Worm (Caenorhabditis elegans) whole organism, young adult: ENCODE results near the gene fan-1.

ENCODE experiments used
- F22D6.2 ChIP-seq: sonication (generic microtip); optimal IDR thresholded peaks from 2 replicates; lab custom pipeline; 2016; ENCODE audit warnings: mild to moderate bottlenecking, missing genetic modification characterization, missing compliant biosample characterization
- ama-1 ChIP-seq, 3 experiments: fragments of 150-350 bp in 1 of 3; sonication (generic microtip) in 2 of 3; optimal IDR thresholded peaks; 2 replicates each; lab custom pipeline; 2014 to 2018; ENCODE audit warnings: missing biosample characterization in 2 of 3, missing genetic modification characterization in 2 of 3, missing genetic modification reagents in 2 of 3
- ceh-40 ChIP-seq: fragments of 200-800 bp; sonication (Bioruptor generic); IDR thresholded peaks from 2 replicates; pipeline ENCODE4 v1.3.6; 2022; ENCODE audit warnings: missing genetic modification characterization, missing compliant biosample characterization
- dpl-1 ChIP-seq: fragments of 150-350 bp; optimal IDR thresholded peaks from 2 replicates; lab custom pipeline; 2014; ENCODE audit warnings: missing biosample characterization, missing genetic modification reagents, missing genetic modification characterization

DNA sequence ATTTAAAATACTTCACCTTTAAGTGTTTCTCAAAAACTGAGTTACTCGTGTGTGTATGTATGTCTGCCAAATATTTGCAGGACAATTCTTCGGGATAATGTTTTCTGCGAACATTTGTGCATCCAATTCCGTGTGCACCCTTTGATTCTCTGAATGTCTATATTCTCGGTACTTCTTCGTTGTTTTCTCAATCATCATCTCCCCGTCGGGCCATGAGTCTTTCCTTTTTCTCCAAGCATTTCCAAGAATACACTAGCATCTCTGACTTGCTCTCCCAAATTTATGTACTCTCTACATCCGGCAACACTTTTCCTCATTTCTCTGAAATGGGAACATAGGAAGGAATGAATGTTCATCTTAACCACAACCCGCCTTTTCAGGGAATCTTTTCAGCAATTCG lies 33.8 kb upstream of the fan-1 start:
- TF ChIP-seq ceh-40, result no peak
- no peak for TF ChIP-seq F22D6.2 (tag; lab: Kevin White, UChicago)
- no peak for TF ChIP-seq dpl-1 (GFP tag; lab: Kevin White, UChicago)
- no peak for TF ChIP-seq ama-1 (optimal IDR thresholded peaks at IDR 0.05; lab: Kevin White, UChicago)
- no peak for TF ChIP-seq ama-1 (GFP tag; optimal IDR thresholded peaks at IDR 0.05; lab: Kevin White, UChicago)
